Fruit fly (Drosophila melanogaster) whole organism, embryonic: ENCODE data around the gene drl.

Source experiments
- Adf1 ChIP-seq: fragments of 200-800 bp; sonication (Bioruptor generic); IDR thresholded peaks from 2 replicates; pipeline ENCODE4 v1.3.6; 2022; ENCODE audit warnings: missing biosample characterization, missing genetic modification characterization
- Bteb2 ChIP-seq: fragments of 200-800 bp; sonication (Bioruptor generic); optimal IDR thresholded peaks from 2 replicates; lab custom pipeline; 2016; ENCODE audit warnings: missing biosample characterization, missing genetic modification characterization
- CG10979 ChIP-seq: fragments of 200-800 bp; sonication (Bioruptor generic); optimal IDR thresholded peaks from 2 replicates; lab custom pipeline; 2018; ENCODE audit warnings: missing biosample characterization, mild to moderate bottlenecking, missing genetic modification characterization, moderate library complexity
- CG11696 ChIP-seq: fragments of 200-800 bp; sonication (Bioruptor generic); IDR thresholded peaks from 2 replicates; pipeline ENCODE4 v1.3.6; 2022; ENCODE audit warnings: missing biosample characterization, missing genetic modification characterization
- CG12155 ChIP-seq: fragments of 200-800 bp; sonication (Bioruptor generic); optimal IDR thresholded peaks from 3 replicates; lab custom pipeline; 2016; ENCODE audit warnings: missing biosample characterization, missing genetic modification characterization
- CG13287 ChIP-seq: fragments of 200-800 bp; sonication (Bioruptor generic); IDR thresholded peaks from 2 replicates; pipeline ENCODE4 v1.3.6; 2022; ENCODE audit warnings: missing biosample characterization, missing genetic modification characterization; ENCODE audit not compliant: partially characterized antibody
- CG1603 ChIP-seq: fragments of 200-800 bp; sonication (Bioruptor generic); optimal IDR thresholded peaks from 2 replicates; lab custom pipeline; 2019; ENCODE audit warnings: missing biosample characterization, mild to moderate bottlenecking, missing genetic modification characterization, moderate library complexity
- CG17186 ChIP-seq: fragments of 200-800 bp; sonication (Bioruptor generic); optimal IDR thresholded peaks from 3 replicates; lab custom pipeline; 2017; ENCODE audit warnings: missing biosample characterization, missing genetic modification reagents, missing genetic modification characterization
- CG17912 ChIP-seq: fragments of 200-800 bp; sonication (Bioruptor generic); optimal IDR thresholded peaks from 2 replicates; lab custom pipeline; 2018; ENCODE audit warnings: missing biosample characterization, mild to moderate bottlenecking, missing genetic modification characterization
- CG2202 ChIP-seq: fragments of 200-800 bp; sonication (Bioruptor generic); optimal IDR thresholded peaks from 2 replicates; lab custom pipeline; 2018; ENCODE audit warnings: missing biosample characterization, mild to moderate bottlenecking, missing genetic modification characterization
- CG30020 ChIP-seq: fragments of 200-800 bp; optimal IDR thresholded peaks from 2 replicates; lab custom pipeline; 2019; ENCODE audit warnings: missing biosample characterization, mild to moderate bottlenecking, missing genetic modification characterization, moderate library complexity
- CG31224 ChIP-seq: fragments of 200-800 bp; sonication (Bioruptor generic); IDR thresholded peaks from 2 replicates; pipeline ENCODE4 v1.3.6; 2022; ENCODE audit warnings: missing biosample characterization, missing genetic modification characterization
- CG42726 ChIP-seq: fragments of 200-800 bp; sonication (Bioruptor generic); IDR thresholded peaks from 2 replicates; pipeline ENCODE4 v1.3.6; 2022; ENCODE audit warnings: missing biosample characterization, missing genetic modification characterization; ENCODE audit not compliant: partially characterized antibody
- CG4617 ChIP-seq: fragments of 200-800 bp; sonication (Bioruptor generic); optimal IDR thresholded peaks from 3 replicates; lab custom pipeline; 2016; ENCODE audit warnings: missing biosample characterization, missing genetic modification characterization, borderline replicate concordance
- CG6175 ChIP-seq: fragments of 200-800 bp; sonication (Bioruptor generic); IDR thresholded peaks from 3 replicates; pipeline ENCODE4 v1.3.6; 2022; ENCODE audit warnings: missing biosample characterization, missing genetic modification characterization
- CG6254 ChIP-seq: fragments of 200-800 bp; sonication (Bioruptor generic); optimal IDR thresholded peaks from 3 replicates; lab custom pipeline; 2017; ENCODE audit warnings: mild to moderate bottlenecking, missing biosample characterization, missing genetic modification reagents, missing genetic modification characterization
- CG7839 ChIP-seq: fragments of 200-800 bp; sonication (Bioruptor generic); optimal IDR thresholded peaks from 3 replicates; lab custom pipeline; 2018; ENCODE audit warnings: missing biosample characterization, mild to moderate bottlenecking, missing genetic modification characterization, moderate library complexity
- CG8290 ChIP-seq, 3 experiments: fragments of 200-800 bp; sonication (Bioruptor generic); optimal IDR thresholded peaks; 2 replicates each; lab custom pipeline; 2016 to 2019; ENCODE audit warnings: missing biosample characterization in 3 of 3, missing genetic modification characterization in 3 of 3, mild to moderate bottlenecking in 2 of 3, moderate library complexity in 1 of 3
- CG9215 ChIP-seq: fragments of 200-800 bp; sonication (Bioruptor generic); IDR thresholded peaks from 2 replicates; pipeline ENCODE4 v1.3.6; 2022; ENCODE audit warnings: missing biosample characterization, missing genetic modification characterization
- CG9727 ChIP-seq: fragments of 200-800 bp; sonication (Bioruptor generic); optimal IDR thresholded peaks from 3 replicates; lab custom pipeline; 2017; ENCODE audit warnings: missing biosample characterization, mild to moderate bottlenecking, missing genetic modification characterization
- Ets65A ChIP-seq: fragments of 200-800 bp; sonication (Bioruptor generic); peaks from one replicate; lab custom pipeline; 2016; ENCODE audit warnings: missing biosample characterization, missing genetic modification characterization
- Gsc ChIP-seq: fragments of 200-800 bp; sonication (Bioruptor generic); IDR thresholded peaks from 2 replicates; pipeline ENCODE4 v1.3.6; 2022; ENCODE audit warnings: missing biosample characterization, missing genetic modification characterization
- Jarid2 ChIP-seq: fragments of 200-800 bp; sonication (Bioruptor generic); optimal IDR thresholded peaks from 3 replicates; lab custom pipeline; 2017; ENCODE audit warnings: mild to moderate bottlenecking, missing biosample characterization, missing genetic modification reagents, missing genetic modification characterization
- Kr ChIP-seq: fragments of 200-800 bp; sonication (Bioruptor generic); optimal IDR thresholded peaks from 2 replicates; lab custom pipeline; 2017; ENCODE audit warnings: missing biosample characterization, mild to moderate bottlenecking, missing genetic modification characterization
- Lpt ChIP-seq: fragments of >200 bp; optimal IDR thresholded peaks from 2 replicates; lab custom pipeline; 2018; ENCODE audit warnings: missing biosample characterization, missing genetic modification characterization
- MTF-1 ChIP-seq: fragments of 200-800 bp; sonication (Bioruptor generic); optimal IDR thresholded peaks from 2 replicates; lab custom pipeline; 2018; ENCODE audit warnings: missing biosample characterization, mild to moderate bottlenecking, missing genetic modification characterization, borderline replicate concordance
- PHDP ChIP-seq: fragments of 200-800 bp; sonication (Bioruptor generic); optimal IDR thresholded peaks from 3 replicates; lab custom pipeline; 2018; ENCODE audit warnings: missing biosample characterization, mild to moderate bottlenecking, missing genetic modification characterization, moderate library complexity
- ac ChIP-seq: fragments of 200-800 bp; sonication (Bioruptor generic); optimal IDR thresholded peaks from 3 replicates; lab custom pipeline; 2017; ENCODE audit warnings: missing biosample characterization, mild to moderate bottlenecking, missing genetic modification characterization
- croc ChIP-seq: fragments of 200-800 bp; sonication (Bioruptor generic); conservative IDR thresholded peaks from 3 replicates; pipeline ENCODE4 v1.3.6; 2022; ENCODE audit warnings: missing biosample characterization, missing genetic modification characterization
- crp ChIP-seq, 2 experiments: fragments of 200-800 bp; sonication (Bioruptor generic); optimal IDR thresholded peaks; 2 replicates in 1 of 2; 3 replicates in 1 of 2; lab custom pipeline; 2017; ENCODE audit warnings: missing biosample characterization in 2 of 2, missing genetic modification characterization in 2 of 2, mild to moderate bottlenecking in 1 of 2, moderate library complexity in 1 of 2
- cwo ChIP-seq: fragments of 200-800 bp; sonication (Bioruptor generic); optimal IDR thresholded peaks from 3 replicates; lab custom pipeline; 2017; ENCODE audit warnings: missing biosample characterization, missing genetic modification characterization, mild to moderate bottlenecking, moderate library complexity, missing genetic modification reagents
- dan ChIP-seq: fragments of 200-800 bp; sonication (Bioruptor generic); IDR thresholded peaks from 2 replicates; pipeline ENCODE4 v1.3.6; 2022; ENCODE audit warnings: missing biosample characterization, missing genetic modification characterization
- en ChIP-seq: fragments of 200-800 bp; sonication (Bioruptor generic); optimal IDR thresholded peaks from 2 replicates; lab custom pipeline; 2016; ENCODE audit warnings: missing biosample characterization, missing genetic modification characterization
- ftz-f1 ChIP-seq: fragments of 200-800 bp; sonication (Bioruptor generic); optimal IDR thresholded peaks from 2 replicates; lab custom pipeline; 2016; ENCODE audit warnings: missing biosample characterization, missing genetic modification characterization
- hb ChIP-seq: fragments of 200-800 bp; sonication (Bioruptor generic); IDR thresholded peaks from 3 replicates; pipeline ENCODE4 v1.3.6; 2022; ENCODE audit warnings: missing biosample characterization, missing genetic modification characterization; ENCODE audit not compliant: partially characterized antibody
- insv ChIP-seq, 2 experiments: fragments of 200-800 bp; sonication (Bioruptor generic); optimal IDR thresholded peaks; 3 replicates each; lab custom pipeline; 2016 to 2018; ENCODE audit warnings: missing biosample characterization in 2 of 2, missing genetic modification characterization in 2 of 2
- kah ChIP-seq: fragments of 200-800 bp; sonication (Bioruptor generic); optimal IDR thresholded peaks from 2 replicates; lab custom pipeline; 2018; ENCODE audit warnings: missing biosample characterization, mild to moderate bottlenecking, missing genetic modification characterization
- ken ChIP-seq: fragments of 200-800 bp; sonication (Bioruptor generic); IDR thresholded peaks from 3 replicates; pipeline ENCODE4 v1.3.6; 2022; ENCODE audit warnings: missing biosample characterization, missing genetic modification characterization
- lola ChIP-seq, 3 experiments: fragments of >200 bp in 2 of 3; fragments of 200-800 bp in 1 of 3; sonication (Bioruptor generic) in 1 of 3; optimal IDR thresholded peaks; 2 replicates each; lab custom pipeline; 2017 to 2019; ENCODE audit warnings: missing biosample characterization in 3 of 3, missing genetic modification characterization in 3 of 3, mild to moderate bottlenecking in 1 of 3, moderate library complexity in 1 of 3
- pb ChIP-seq: fragments of 200-800 bp; sonication (Bioruptor generic); optimal IDR thresholded peaks from 3 replicates; lab custom pipeline; 2016; ENCODE audit warnings: missing biosample characterization, missing genetic modification characterization
- repo ChIP-seq: fragments of 200-800 bp; sonication (Bioruptor generic); optimal IDR thresholded peaks from 2 replicates; lab custom pipeline; 2016; ENCODE audit warnings: missing biosample characterization, missing genetic modification characterization
- slbo ChIP-seq: fragments of 200-800 bp; sonication (Bioruptor generic); IDR thresholded peaks from 2 replicates; pipeline ENCODE4 v1.3.6; 2022; ENCODE audit warnings: missing biosample characterization, missing genetic modification characterization
- tgo ChIP-seq: fragments of 200-800 bp; sonication (Bioruptor generic); IDR thresholded peaks from 3 replicates; pipeline ENCODE4 v1.3.6; 2022; ENCODE audit warnings: missing biosample characterization, missing genetic modification characterization
- tin ChIP-seq: fragments of 200-800 bp; sonication (Bioruptor generic); optimal IDR thresholded peaks from 3 replicates; lab custom pipeline; 2016; ENCODE audit warnings: missing biosample characterization, missing genetic modification characterization
- tx ChIP-seq: fragments of 200-800 bp; sonication (Bioruptor generic); optimal IDR thresholded peaks from 2 replicates; lab custom pipeline; 2016; ENCODE audit warnings: missing biosample characterization, missing genetic modification characterization
- unc-4 ChIP-seq: fragments of 200-800 bp; sonication (Bioruptor generic); IDR thresholded peaks from 2 replicates; pipeline ENCODE4 v1.3.6; 2022; ENCODE audit warnings: missing biosample characterization, missing genetic modification characterization; ENCODE audit not compliant: partially characterized antibody
- unpg ChIP-seq: fragments of 200-800 bp; sonication (Bioruptor generic); optimal IDR thresholded peaks from 3 replicates; lab custom pipeline; 2018; ENCODE audit warnings: missing biosample characterization, mild to moderate bottlenecking, missing genetic modification characterization, moderate library complexity
- wek ChIP-seq: fragments of 200-800 bp; sonication (Bioruptor generic); optimal IDR thresholded peaks from 3 replicates; lab custom pipeline; 2018; ENCODE audit warnings: missing biosample characterization, mild to moderate bottlenecking, missing genetic modification characterization, moderate library complexity
- yki ChIP-seq: fragments of >200 bp; optimal IDR thresholded peaks from 3 replicates; lab custom pipeline; 2018
- zen ChIP-seq: fragments of 200-800 bp; sonication (Bioruptor generic); optimal IDR thresholded peaks from 3 replicates; lab custom pipeline; 2018; ENCODE audit warnings: missing biosample characterization, mild to moderate bottlenecking, missing genetic modification characterization, moderate library complexity

Gene drl

dm6 chr2L:19185676-19186239 lies 4.4 kb upstream of the drl start, which contains the start of the genes gammaTub37C and pigeon (continued):
- TF ChIP-seq CG17186 (GFP tag; lab: Kevin White, UChicago): peak; percentile 9
- no peak for TF ChIP-seq ac (GFP tag; lab: Kevin White, UChicago)
- no peak for TF ChIP-seq CG31224 (GFP tag; lab: Robert Waterston, UW)
- no peak for TF ChIP-seq tx (GFP tag; lab: Kevin White, UChicago)
- no peak for TF ChIP-seq hb (GFP tag; lab: Robert Waterston, UW)
- TF ChIP-seq cwo (GFP tag; lab: Kevin White, UChicago): no peak
- TF ChIP-seq CG11696 (GFP tag; lab: Robert Waterston, UW): no peak
- TF ChIP-seq MTF-1: no peak
- no peak for TF ChIP-seq Gsc
- no peak for TF ChIP-seq unpg
- TF ChIP-seq CG2202 (tag; lab: Kevin White, UChicago): no peak
- no peak for TF ChIP-seq CG10979
- TF ChIP-seq slbo (GFP tag; lab: Robert Waterston, UW): no peak
- no peak for TF ChIP-seq Lpt
- TF ChIP-seq wek: no peak
- TF ChIP-seq Ets65A (GFP tag; lab: Kevin White, UChicago): no peak
- TF ChIP-seq CG6175: no peak
- TF ChIP-seq kah (GFP tag; lab: Kevin White, UChicago): no peak
- peak; percentile 1 for TF ChIP-seq CG17912
- no peak for TF ChIP-seq pb (GFP tag; lab: Kevin White, UChicago)
- no peak; the same call in 1 of the 2 replicates for TF ChIP-seq unc-4 (GFP tag; lab: Robert Waterston, UW)
- no peak for TF ChIP-seq CG8290 (GFP tag; optimal IDR thresholded peaks at IDR 0.05; lab: Kevin White, UChicago)
- TF ChIP-seq CG8290 (tag; optimal IDR thresholded peaks at IDR 0.05; lab: Kevin White, UChicago): peak in 1 of 2 experiments; percentile 42
- no peak for TF ChIP-seq repo
- no peak for TF ChIP-seq lola (GFP tag; optimal IDR thresholded peaks at IDR 0.05; lab: Kevin White, UChicago)
- TF ChIP-seq ken (GFP tag; lab: Robert Waterston, UW): no peak
- peak in 1 of 2 experiments; percentile 5 for TF ChIP-seq insv (GFP tag; optimal IDR thresholded peaks at IDR 0.05; lab: Kevin White, UChicago)
- no peak for TF ChIP-seq tin (GFP tag; lab: Kevin White, UChicago)
- TF ChIP-seq ftz-f1 (GFP tag; lab: Kevin White, UChicago): no peak
- TF ChIP-seq en (GFP tag; lab: Kevin White, UChicago): no peak
- no peak for TF ChIP-seq tgo
- TF ChIP-seq CG13287 (GFP tag; lab: Robert Waterston, UW): no peak
- TF ChIP-seq Adf1 (GFP tag; lab: Robert Waterston, UW): no peak
- TF ChIP-seq yki (lab: Kevin White, UChicago): no peak
- no peak for TF ChIP-seq CG9727 (GFP tag; lab: Kevin White, UChicago)
- TF ChIP-seq dan (GFP tag; lab: Robert Waterston, UW): no peak
- no peak for TF ChIP-seq CG42726 (GFP tag; lab: Robert Waterston, UW)
- peak; percentile 52 for TF ChIP-seq CG30020 (tag; lab: Kevin White, UChicago)
- no peak for TF ChIP-seq crp (GFP tag; optimal IDR thresholded peaks at IDR 0.05; lab: Kevin White, UChicago)
- no peak for TF ChIP-seq Jarid2 (GFP tag; lab: Kevin White, UChicago)
- no peak for TF ChIP-seq Bteb2 (GFP tag; lab: Kevin White, UChicago)
- no peak for TF ChIP-seq Kr (GFP tag; lab: Kevin White, UChicago)
- peak; percentile 84 for TF ChIP-seq CG4617 (GFP tag; lab: Kevin White, UChicago)
- peak; percentile 6 for TF ChIP-seq PHDP (tag; lab: Kevin White, UChicago)
- TF ChIP-seq CG12155: no peak
- peak; percentile 100 for TF ChIP-seq CG6254
- TF ChIP-seq CG1603: peak; percentile 51
- no peak for TF ChIP-seq croc (GFP tag; lab: Robert Waterston, UW)
- no peak for TF ChIP-seq CG9215 (GFP tag; lab: Robert Waterston, UW)
- TF ChIP-seq CG7839: no peak
- no peak for TF ChIP-seq zen (tag; lab: Kevin White, UChicago)
